Worm (Caenorhabditis elegans) whole organism, L4/young adult: ENCODE results near the gene srz-60.
"Not testable (repeated sequence)": the region's sequence is repeated elsewhere in the genome, so short reads cannot be mapped to it uniquely, and the experiment has no call there.

Experiments
- W03F9.2 ChIP-seq: fragments of 150-350 bp; optimal IDR thresholded peaks from 2 replicates; lab custom pipeline; 2014; ENCODE audit warnings: missing biosample characterization, missing genetic modification characterization
- dao-5 ChIP-seq: sonication (generic microtip); optimal IDR thresholded peaks from 2 replicates; lab custom pipeline; 2016; ENCODE audit warnings: missing genotype, missing genetic modification characterization, moderate library complexity, missing compliant biosample characterization
- him-1 ChIP-seq: sonication (generic microtip); optimal IDR thresholded peaks from 2 replicates; lab custom pipeline; 2016; ENCODE audit warnings: missing genotype, missing genetic modification reagents, missing genetic modification characterization, missing compliant biosample characterization

DNA sequence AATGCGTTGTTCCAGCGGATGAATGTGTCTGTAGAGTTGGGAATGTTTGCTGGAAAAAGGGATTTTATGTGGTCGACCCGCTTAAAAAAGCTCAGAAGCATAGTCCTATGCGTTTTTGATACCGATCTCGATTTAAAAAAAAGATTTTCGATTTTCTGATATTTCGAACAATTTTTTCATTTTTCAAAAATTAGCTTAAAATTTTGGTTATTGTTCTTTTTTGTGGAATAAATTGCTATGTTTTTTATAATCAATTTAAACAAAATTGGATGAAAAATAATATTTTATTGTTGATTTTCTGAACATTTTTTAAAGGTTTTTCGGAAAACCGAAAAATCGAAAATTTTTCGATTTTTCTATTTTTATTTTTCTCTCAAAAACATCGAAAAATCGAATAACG is 4.7 kb downstream of the srz-60 start, which contains the start of gene C04C3.7:
- TF ChIP-seq him-1; W03F9.2; dao-5 (tag; lab: Kevin White, UChicago): not testable (repeated sequence)
